Fruit fly (Drosophila melanogaster) whole organism, wandering third instar larva: ENCODE measurements around the gene Atat.

Experiments
- Abd-B ChIP-seq: fragments of >200 bp; optimal IDR thresholded peaks from 2 replicates; lab custom pipeline; 2017; ENCODE audit warnings: missing biosample characterization, missing genetic modification characterization
- Dfd ChIP-seq: fragments of >200 bp; optimal IDR thresholded peaks from 2 replicates; lab custom pipeline; 2017; ENCODE audit warnings: missing biosample characterization, missing genetic modification characterization
- GATAd ChIP-seq: sonication (Bioruptor generic); optimal IDR thresholded peaks from 2 replicates; lab custom pipeline; 2016; ENCODE audit warnings: missing biosample characterization, missing genetic modification characterization
- HLH106 ChIP-seq: fragments of 200-800 bp; optimal IDR thresholded peaks from 3 replicates; lab custom pipeline; 2019; ENCODE audit warnings: missing biosample characterization, mild to moderate bottlenecking, missing genetic modification characterization, moderate library complexity
- Hr78 ChIP-seq: fragments of >200 bp; optimal IDR thresholded peaks from 2 replicates; lab custom pipeline; 2017; ENCODE audit warnings: missing biosample characterization, missing genetic modification characterization
- Myc ChIP-seq: fragments of >200 bp; optimal IDR thresholded peaks from 2 replicates; lab custom pipeline; 2017
- N ChIP-seq: fragments of >200 bp; optimal IDR thresholded peaks from 2 replicates; lab custom pipeline; 2018; ENCODE audit warnings: missing biosample characterization, missing external identifiers, missing genetic modification characterization
- OdsH ChIP-seq: fragments of 200-800 bp; sonication (Bioruptor generic); optimal IDR thresholded peaks from 2 replicates; lab custom pipeline; 2016; ENCODE audit warnings: missing biosample characterization, mild to moderate bottlenecking, missing genetic modification characterization
- h ChIP-seq: fragments of 200-800 bp; sonication (Bioruptor generic); optimal IDR thresholded peaks from 3 replicates; lab custom pipeline; 2016; ENCODE audit warnings: missing biosample characterization, mild to moderate bottlenecking, missing genetic modification characterization
- jim ChIP-seq: fragments of 175-275, 200-325 bp; sonication (Bioruptor generic); optimal IDR thresholded peaks from 2 replicates; lab custom pipeline; 2016; ENCODE audit warnings: missing biosample characterization, mild to moderate bottlenecking, missing genetic modification characterization
- pan ChIP-seq: fragments of >200 bp; optimal IDR thresholded peaks from 2 replicates; lab custom pipeline; 2017
- sage ChIP-seq: fragments of 200-800 bp; sonication (Bioruptor generic); optimal IDR thresholded peaks from 2 replicates; lab custom pipeline; 2016; ENCODE audit warnings: missing biosample characterization, mild to moderate bottlenecking, missing genetic modification characterization
- usp ChIP-seq: fragments of >200 bp; optimal IDR thresholded peaks from 2 replicates; lab custom pipeline; 2017; ENCODE audit warnings: missing biosample characterization, missing genetic modification characterization

- TF ChIP-seq sage (GFP tag; lab: Kevin White, UChicago) (peak; percentile 91), N (no peak), OdsH (GFP tag; lab: Kevin White, UChicago) (peak; percentile 99), pan (lab: Kevin White, UChicago) (no peak), Abd-B (GFP tag; lab: Kevin White, UChicago) (no peak), Hr78 (GFP tag; lab: Kevin White, UChicago) (no peak), h (GFP tag; lab: Kevin White, UChicago) (peak; percentile 99), jim (GFP tag; lab: Kevin White, UChicago) (peak; percentile 94), GATAd (GFP tag; lab: Kevin White, UChicago) (peak; percentile 97), usp (peak; percentile 11), Myc (lab: Kevin White, UChicago) (peak; percentile 20), Dfd (GFP tag; lab: Kevin White, UChicago) (peak; percentile 97), HLH106 (tag; lab: Kevin White, UChicago) (peak; percentile 99)
These were observed at the start of gene Atat, which contains the start of gene Shc for dm6 chr3L:9426656-9427294.
